Worm (Caenorhabditis elegans): Measurements from ENCODE around the gene sri-6.

Gene sri-6

DNA sequence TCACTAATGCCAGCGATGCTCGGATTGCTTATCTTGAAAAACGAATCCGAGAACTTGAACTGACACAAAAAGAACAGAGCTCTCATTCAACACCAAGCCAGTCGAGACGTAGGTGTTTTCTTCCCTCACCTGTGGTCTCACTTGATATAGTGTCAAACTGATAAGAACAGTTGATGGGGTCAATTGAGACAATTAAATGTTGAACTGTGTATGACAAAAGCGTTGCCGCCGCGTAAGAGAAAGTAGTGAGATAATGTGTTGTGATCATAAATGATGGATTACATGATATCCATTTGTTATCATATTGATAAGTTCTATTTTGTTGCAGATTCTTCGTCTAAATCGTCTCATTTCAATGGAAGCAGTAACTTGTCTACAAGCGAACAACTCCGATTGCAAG is 11.8 kb upstream of the sri-6 start:
- no peak for TF ChIP-seq elt-1 (tag; optimal IDR thresholded peaks at IDR 0.05; ENCODE audit: borderline replicate concordance, insufficient read depth)
- TF ChIP-seq blmp-1 (tag; optimal IDR thresholded peaks at IDR 0.05) = peak; percentile 20

DNA sequence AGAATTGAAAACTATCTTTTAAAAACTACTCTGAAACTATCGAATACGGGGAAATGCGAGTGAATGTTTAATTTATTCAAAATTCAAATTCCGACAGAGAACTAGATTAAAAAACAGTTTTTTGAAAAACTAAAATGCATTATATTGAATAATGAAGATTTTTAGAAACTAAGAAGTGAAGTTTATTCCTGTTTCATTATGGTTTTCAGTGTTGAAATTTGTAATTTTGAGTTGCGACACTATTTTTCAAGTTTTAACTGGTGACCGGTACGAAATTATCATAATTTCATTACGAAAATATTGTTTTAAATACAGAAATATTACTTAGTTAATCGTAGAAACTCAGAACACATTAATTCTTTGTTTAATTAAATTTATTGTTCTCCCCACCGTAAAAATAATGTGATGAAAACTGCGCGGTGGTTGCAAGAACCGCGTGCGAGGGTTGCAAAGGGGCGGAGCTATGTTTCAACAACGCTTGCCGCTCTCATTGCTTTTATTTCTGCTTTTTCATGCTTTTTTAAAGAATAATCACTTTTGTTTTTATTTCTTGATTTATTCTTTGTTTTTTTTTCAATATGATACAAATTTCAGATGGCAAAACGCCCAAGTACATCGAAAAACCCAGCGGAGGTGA is 9.2 kb upstream of the sri-6 start, which contains the start of gene him-17:
TSS of gene him-17 (plus strand) at position 595 of the 637 bp plus-strand sequence.
- TF ChIP-seq cnd-1 (tag; optimal IDR thresholded peaks at IDR 0.05) (peak; percentile 44), blmp-1 (tag; optimal IDR thresholded peaks at IDR 0.05) (no peak), pha-4 (tag; optimal IDR thresholded peaks at IDR 0.05) (peak; percentile 57), nhr-76 (tag; optimal IDR thresholded peaks at IDR 0.05) (no peak), ces-1 (GFP tag; optimal IDR thresholded peaks at IDR 0.05) (no peak), nhr-2 (tag; optimal IDR thresholded peaks at IDR 0.05) (no peak), mab-5 (tag; optimal IDR thresholded peaks at IDR 0.05) (peak; percentile 65), mep-1 (tag; optimal IDR thresholded peaks at IDR 0.05) (peak; percentile 72), unc-62 (GFP tag; optimal IDR thresholded peaks at IDR 0.05) (no peak), ceh-39 (tag; optimal IDR thresholded peaks at IDR 0.05) (no peak), zip-8 (tag; optimal IDR thresholded peaks at IDR 0.05) (no peak), nhr-12 (tag; optimal IDR thresholded peaks at IDR 0.05) (no peak), ceh-83 (GFP tag; optimal IDR thresholded peaks at IDR 0.05) (peak; percentile 19), drap-1 (GFP tag; optimal IDR thresholded peaks at IDR 0.05) (peak; percentile 54), nhr-237 (tag; optimal IDR thresholded peaks at IDR 0.05) (peak; percentile 2), lin-13 (tag; optimal IDR thresholded peaks at IDR 0.05) (peak; percentile 47), lsy-2 (tag; optimal IDR thresholded peaks at IDR 0.05) (peak; percentile 2), ceh-43 (GFP tag; optimal IDR thresholded peaks at IDR 0.05) (peak; percentile 61), ztf-11 (tag; optimal IDR thresholded peaks at IDR 0.05) (peak; percentile 27), nhr-28 (tag; optimal IDR thresholded peaks at IDR 0.05) (no peak), snpc-4 (tag; optimal IDR thresholded peaks at IDR 0.05) (no peak), elt-3 (tag; optimal IDR thresholded peaks at IDR 0.05) (no peak), hlh-1 (tag; optimal IDR thresholded peaks at IDR 0.05) (peak; percentile 47), unc-120 (tag; optimal IDR thresholded peaks at IDR 0.05; ENCODE audit: poor library complexity, severe bottlenecking) (peak; percentile 43), sem-2 (GFP tag; optimal IDR thresholded peaks at IDR 0.05) (peak; percentile 49), bed-3 (GFP tag; optimal IDR thresholded peaks at IDR 0.05) (peak; percentile 42), sptf-1 (tag; optimal IDR thresholded peaks at IDR 0.05) (peak; percentile 72), tbx-8 (GFP tag; optimal IDR thresholded peaks at IDR 0.05) (no peak), M03D4.4 (tag; optimal IDR thresholded peaks at IDR 0.05) (peak; percentile 67), ham-2 (GFP tag; optimal IDR thresholded peaks at IDR 0.05) (peak; percentile 39), flh-1 (GFP tag; optimal IDR thresholded peaks at IDR 0.05) (no peak), lin-32 (GFP tag; optimal IDR thresholded peaks at IDR 0.05) (no peak), mls-2 (tag; optimal IDR thresholded peaks at IDR 0.05) (peak; percentile 85), elt-1 (tag; optimal IDR thresholded peaks at IDR 0.05; ENCODE audit: borderline replicate concordance, insufficient read depth) (peak; percentile 40), unc-39 (tag; optimal IDR thresholded peaks at IDR 0.05) (no peak)

ce11 chrV:13176814-13177213 is 8.7 kb upstream of the sri-6 start:
- no peak for TF ChIP-seq nhr-237 (tag; optimal IDR thresholded peaks at IDR 0.05)
- TF ChIP-seq mab-5 (tag; optimal IDR thresholded peaks at IDR 0.05) = no peak
- TF ChIP-seq ztf-11 (tag; optimal IDR thresholded peaks at IDR 0.05) = no peak
- no peak for TF ChIP-seq nhr-2 (tag; optimal IDR thresholded peaks at IDR 0.05)
- TF ChIP-seq sptf-1 (tag; optimal IDR thresholded peaks at IDR 0.05) = no peak
- no peak for TF ChIP-seq unc-39 (tag; optimal IDR thresholded peaks at IDR 0.05)
- no peak for TF ChIP-seq cnd-1 (tag; optimal IDR thresholded peaks at IDR 0.05)
- no peak for TF ChIP-seq bed-3 (GFP tag; optimal IDR thresholded peaks at IDR 0.05)
- TF ChIP-seq mls-2 (tag; optimal IDR thresholded peaks at IDR 0.05) = no peak
- no peak for TF ChIP-seq pha-4 (tag; optimal IDR thresholded peaks at IDR 0.05)
- TF ChIP-seq hlh-1 (tag; optimal IDR thresholded peaks at IDR 0.05) = no peak
- no peak for TF ChIP-seq blmp-1 (tag; optimal IDR thresholded peaks at IDR 0.05)
- no peak for TF ChIP-seq ceh-43 (GFP tag; optimal IDR thresholded peaks at IDR 0.05)
- no peak for TF ChIP-seq elt-3 (tag; optimal IDR thresholded peaks at IDR 0.05)
- TF ChIP-seq lin-13 (tag; optimal IDR thresholded peaks at IDR 0.05) = no peak
- no peak for TF ChIP-seq ces-1 (GFP tag; optimal IDR thresholded peaks at IDR 0.05)
- no peak for TF ChIP-seq ham-2 (GFP tag; optimal IDR thresholded peaks at IDR 0.05)
- no peak for TF ChIP-seq elt-1 (tag; optimal IDR thresholded peaks at IDR 0.05; ENCODE audit: borderline replicate concordance, insufficient read depth)
- no peak for TF ChIP-seq unc-62 (GFP tag; optimal IDR thresholded peaks at IDR 0.05)
- TF ChIP-seq nhr-76 (tag; optimal IDR thresholded peaks at IDR 0.05) = no peak
